Worm (Caenorhabditis elegans): ENCODE measurements around the gene kap-1.

- TF ChIP-seq hlh-17 (GFP tag; optimal IDR thresholded peaks at IDR 0.05; ENCODE audit: borderline replicate concordance) (no peak), tlp-1 (tag; optimal IDR thresholded peaks at IDR 0.05) (no peak), nhr-11 (tag; optimal IDR thresholded peaks at IDR 0.05) (no peak), efl-3 (GFP tag; optimal IDR thresholded peaks at IDR 0.05) (no peak), ama-1 (optimal IDR thresholded peaks at IDR 0.05) (no peak), zag-1 (tag; optimal IDR thresholded peaks at IDR 0.05) (no peak)
Observed at ce11 chrIII:7365602-7366001, 27.0 kb downstream of the kap-1 start, which contains the start of gene F08F8.11.
